Worm (Caenorhabditis elegans) whole organism, early embryonic: ENCODE results near the gene ZK84.4.
"Not testable (repeated sequence)": the region's sequence is repeated elsewhere in the genome, so short reads cannot be mapped to it uniquely, and the experiment has no call there.

Experiments
- B0310.2 ChIP-seq: sonication (generic microtip); optimal IDR thresholded peaks from 2 replicates; lab custom pipeline; 2016; ENCODE audit warnings: mild to moderate bottlenecking, missing genetic modification characterization, missing compliant biosample characterization
- F13C5.2 ChIP-seq: sonication (generic microtip); optimal IDR thresholded peaks from 2 replicates; lab custom pipeline; 2017; ENCODE audit warnings: mild to moderate bottlenecking, missing genetic modification characterization, inconsistent platforms, missing compliant biosample characterization
- aly-1 ChIP-seq: sonication (generic microtip); optimal IDR thresholded peaks from 2 replicates; lab custom pipeline; 2016; ENCODE audit warnings: missing genetic modification characterization, missing compliant biosample characterization
- ama-1 ChIP-seq: fragments of 150-350 bp; optimal IDR thresholded peaks from 2 replicates; lab custom pipeline; 2014
- ceh-13 ChIP-seq: fragments of 200-800 bp; sonication (Bioruptor generic); optimal IDR thresholded peaks from 2 replicates; lab custom pipeline; 2018; ENCODE audit warnings: mild to moderate bottlenecking, missing genetic modification characterization, missing compliant biosample characterization
- ceh-36 ChIP-seq: sonication (generic microtip); optimal IDR thresholded peaks from 2 replicates; lab custom pipeline; 2016; ENCODE audit warnings: missing genetic modification characterization, inconsistent platforms, missing compliant biosample characterization
- ets-7 ChIP-seq: sonication (generic microtip); optimal IDR thresholded peaks from 2 replicates; lab custom pipeline; 2016; ENCODE audit warnings: missing genotype, missing genetic modification characterization, missing compliant biosample characterization
- flt-1 ChIP-seq: fragments of 200-800 bp; sonication (Bioruptor generic); IDR thresholded peaks from 2 replicates; pipeline ENCODE4 v1.3.6; 2022; ENCODE audit warnings: missing genetic modification characterization, missing compliant biosample characterization
- hmbx-1 ChIP-seq: sonication (generic microtip); optimal IDR thresholded peaks from 2 replicates; lab custom pipeline; 2016; ENCODE audit warnings: mild to moderate bottlenecking, missing genetic modification characterization, missing compliant biosample characterization
- hmg-4 ChIP-seq: fragments of 200-800 bp; sonication (Bioruptor generic); optimal IDR thresholded peaks from 2 replicates; lab custom pipeline; 2018; ENCODE audit warnings: mild to moderate bottlenecking, missing genetic modification characterization, missing compliant biosample characterization
- hnd-1 ChIP-seq: sonication (generic microtip); optimal IDR thresholded peaks from 2 replicates; lab custom pipeline; 2016; ENCODE audit warnings: missing genetic modification characterization, missing compliant biosample characterization
- pes-1 ChIP-seq: fragments of 200-800 bp; sonication (Bioruptor generic); IDR thresholded peaks from 2 replicates; pipeline ENCODE4 v1.3.6; 2022; ENCODE audit warnings: missing genetic modification reagents, missing genetic modification characterization, missing compliant biosample characterization
- scrt-1 ChIP-seq: fragments of 200-800 bp; sonication (Bioruptor generic); IDR thresholded peaks from 2 replicates; pipeline ENCODE4 v1.3.6; 2022; ENCODE audit warnings: missing genetic modification characterization, missing compliant biosample characterization
- sea-1 ChIP-seq: fragments of 200-800 bp; sonication (Bioruptor generic); conservative IDR thresholded peaks from 2 replicates; pipeline ENCODE4 v1.3.6; 2022; ENCODE audit warnings: missing genetic modification characterization, missing compliant biosample characterization
- tbx-11 ChIP-seq: fragments of 200-800 bp; sonication (Bioruptor generic); IDR thresholded peaks from 2 replicates; pipeline ENCODE4 v1.3.6; 2022; ENCODE audit warnings: missing genetic modification characterization, missing compliant biosample characterization
- tbx-37 ChIP-seq: fragments of 200-800 bp; sonication (Bioruptor generic); conservative IDR thresholded peaks from 2 replicates; pipeline ENCODE4 v1.3.6; 2022; ENCODE audit warnings: missing genetic modification reagents, missing genetic modification characterization, missing compliant biosample characterization
- tra-4 ChIP-seq: sonication (generic microtip); optimal IDR thresholded peaks from 2 replicates; lab custom pipeline; 2017; ENCODE audit warnings: missing genetic modification characterization, missing compliant biosample characterization

ZK84.4 gene

ce11 chrII:6016410-6016809 lies 7.6 kb upstream of the ZK84.4 start, which contains the start of gene ZK84.5:
TSS of gene ZK84.5 (minus strand) at chrII:6016510.
- TF ChIP-seq B0310.2: no peak
- TF ChIP-seq ets-7 (tag; lab: Kevin White, UChicago): no peak
- no peak for TF ChIP-seq tbx-37 (GFP tag; lab: Robert Waterston, UW)
- no peak for TF ChIP-seq flt-1 (GFP tag; lab: Robert Waterston, UW)
- no peak for TF ChIP-seq sea-1 (GFP tag; lab: Robert Waterston, UW)
- TF ChIP-seq tra-4 (tag; lab: Kevin White, UChicago): no peak
- TF ChIP-seq aly-1: no peak
- no peak for TF ChIP-seq scrt-1 (GFP tag; lab: Robert Waterston, UW)
- TF ChIP-seq F13C5.2 (tag; lab: Kevin White, UChicago): no peak
- no peak for TF ChIP-seq hmbx-1 (tag; lab: Kevin White, UChicago)

DNA sequence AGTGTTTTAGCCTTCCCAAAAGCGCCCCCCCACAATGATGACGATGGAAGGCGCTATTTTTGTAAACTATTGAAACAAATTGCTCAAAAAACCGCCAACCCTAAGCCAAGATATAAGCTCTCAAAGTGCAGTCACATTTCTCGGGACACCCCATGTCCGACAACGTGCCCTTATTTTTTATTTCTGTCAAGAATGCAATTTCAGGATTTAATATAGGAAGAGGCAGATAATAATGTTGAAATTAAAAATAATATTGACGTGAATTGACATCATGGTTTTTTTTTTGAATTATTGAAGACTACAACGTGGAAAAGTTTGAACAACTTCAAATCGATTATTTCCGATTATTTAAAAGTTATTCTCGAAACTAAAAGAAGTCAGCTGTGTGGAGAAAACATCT lies 5.3 kb upstream of the ZK84.4 start, which contains the start of gene ZK84.2:
ZK84.2 (plus strand) TSS at position 301 of the 400 bp plus-strand sequence.
- TF ChIP-seq ets-7 (tag; lab: Kevin White, UChicago); tbx-37 (GFP tag; lab: Robert Waterston, UW); tra-4 (tag; lab: Kevin White, UChicago): not testable (repeated sequence)

DNA sequence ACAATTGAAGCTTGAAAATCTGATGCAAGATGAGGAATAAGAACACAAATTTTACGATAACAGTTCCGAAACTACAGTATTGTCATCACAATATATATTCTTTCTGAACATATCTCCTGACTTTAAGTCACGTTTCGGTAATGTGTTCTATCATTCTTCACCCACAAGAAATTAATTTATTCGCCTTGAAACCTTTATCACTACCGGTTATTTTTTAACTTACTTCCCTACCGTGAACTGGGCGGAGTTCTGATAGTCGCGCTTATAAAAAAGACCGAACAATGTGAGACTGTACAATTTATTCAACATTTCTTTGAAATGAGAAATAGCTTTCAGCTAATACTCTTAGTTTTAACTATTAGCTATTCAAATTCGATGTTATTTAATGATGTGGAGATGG lies 1.8 kb upstream of the ZK84.4 start, which contains the start of gene ins-20:
ins-20 (plus strand) TSS at position 301 of the 400 bp plus-strand sequence.
- TF ChIP-seq ama-1 (no peak), ceh-13 (GFP tag; lab: Kevin White, UChicago) (no peak)

DNA sequence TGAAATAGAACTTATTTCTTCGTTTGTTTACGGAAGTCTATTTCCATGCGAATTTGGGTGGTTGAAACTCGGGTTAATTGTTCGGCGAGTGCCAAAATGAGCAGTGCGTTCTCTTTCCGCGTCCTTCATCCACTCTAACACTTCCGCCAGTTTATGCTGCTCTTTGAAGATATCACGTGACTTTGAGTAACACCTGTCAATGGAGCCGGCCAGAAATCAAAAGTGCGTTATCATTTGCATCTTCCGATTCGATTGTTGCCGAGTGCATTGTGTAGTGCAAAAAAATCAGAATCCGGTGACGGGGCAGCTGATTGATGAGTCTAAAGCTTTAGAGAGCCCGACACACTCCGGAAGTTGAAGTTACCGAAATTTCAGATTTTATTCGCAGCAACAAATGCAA lies 7.8 kb downstream of the ZK84.4 start:
- TF ChIP-seq aly-1 (no peak), F13C5.2 (tag; lab: Kevin White, UChicago) (no peak), tbx-11 (GFP tag; lab: Robert Waterston, UW) (no peak)

DNA sequence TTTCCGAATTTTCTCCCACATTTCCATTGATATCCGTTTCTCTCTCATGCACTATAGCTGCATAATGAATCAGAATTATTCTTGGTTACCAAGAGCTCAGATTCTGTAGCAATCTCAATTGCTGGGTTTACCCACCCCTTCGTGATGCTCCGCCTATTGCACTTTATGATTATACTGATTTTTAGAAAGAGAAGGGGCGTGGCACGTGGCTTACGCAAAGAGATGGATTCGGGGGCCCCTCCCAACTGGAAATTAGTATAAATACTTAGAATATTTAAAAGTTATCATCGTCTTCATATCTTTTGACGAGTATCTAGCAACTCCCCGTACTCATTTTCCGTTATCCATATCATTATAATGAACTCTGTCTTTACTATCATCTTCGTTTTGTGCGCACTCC lies 8.7 kb downstream of the ZK84.4 start, which contains the start of gene ins-6:
ins-6 (plus strand) TSS at position 301 of the 400 bp plus-strand sequence.
- TF ChIP-seq hnd-1: no peak
- no peak for TF ChIP-seq ceh-13 (GFP tag; lab: Kevin White, UChicago)
- no peak for TF ChIP-seq tbx-37 (GFP tag; lab: Robert Waterston, UW)
- no peak for TF ChIP-seq pes-1 (GFP tag; lab: Robert Waterston, UW)
- no peak for TF ChIP-seq hmg-4 (GFP tag; lab: Kevin White, UChicago)
- TF ChIP-seq ama-1: no peak
- TF ChIP-seq flt-1 (GFP tag; lab: Robert Waterston, UW): no peak
- no peak for TF ChIP-seq aly-1
- TF ChIP-seq B0310.2: no peak
- no peak for TF ChIP-seq F13C5.2 (tag; lab: Kevin White, UChicago)
- no peak for TF ChIP-seq ceh-36 (tag; lab: Kevin White, UChicago)
- no peak for TF ChIP-seq hmbx-1 (tag; lab: Kevin White, UChicago)

DNA sequence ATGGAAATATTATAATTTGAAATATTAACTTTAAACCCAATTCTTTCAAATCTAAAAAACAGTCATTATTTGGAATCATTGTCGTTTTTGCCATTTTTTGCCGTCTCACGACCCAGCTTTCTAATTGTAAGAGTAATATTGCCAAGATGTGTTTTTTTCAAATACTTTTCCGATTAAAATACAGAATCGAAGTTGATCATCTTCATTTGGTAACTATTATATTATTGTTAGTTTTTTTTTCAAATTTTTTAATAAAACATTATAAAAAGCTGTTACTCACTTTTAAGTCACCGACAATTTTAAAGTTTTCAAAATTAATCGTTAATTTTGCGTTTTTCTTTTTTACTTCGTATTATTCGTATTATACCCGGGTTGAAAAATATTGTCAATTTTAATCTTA lies 11.5 kb downstream of the ZK84.4 start, which contains the start of gene ins-5:
ins-5 (plus strand) TSS at position 301 of the 400 bp plus-strand sequence.
- TF ChIP-seq ets-7 (tag; lab: Kevin White, UChicago) (no peak), hmbx-1 (tag; lab: Kevin White, UChicago) (no peak), flt-1 (GFP tag; lab: Robert Waterston, UW) (no peak), hmg-4 (GFP tag; lab: Kevin White, UChicago) (no peak), F13C5.2 (tag; lab: Kevin White, UChicago) (no peak), pes-1 (GFP tag; lab: Robert Waterston, UW) (no peak)

DNA sequence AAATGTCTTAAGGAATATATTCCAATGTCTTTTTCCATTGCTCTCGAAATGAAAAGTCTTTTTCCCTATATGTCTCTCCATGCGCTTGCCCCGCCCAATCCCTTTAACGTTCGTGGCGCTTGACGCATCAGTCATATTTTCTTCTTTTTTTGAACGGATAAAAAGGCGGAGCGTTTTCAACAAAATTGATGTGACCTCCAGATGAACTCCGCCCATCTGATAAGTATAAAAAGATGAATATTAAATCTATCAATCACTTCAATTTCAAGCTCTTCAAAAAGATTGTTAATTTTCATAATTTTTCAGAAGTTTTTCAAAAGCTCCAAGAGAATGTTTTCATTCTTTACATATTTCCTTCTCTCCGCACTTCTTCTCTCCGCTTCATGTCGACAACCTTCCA lies 12.7 kb downstream of the ZK84.4 start, which contains the start of gene ins-4:
ins-4 (plus strand) TSS at position 301 of the 400 bp plus-strand sequence.
- TF ChIP-seq F13C5.2 (tag; lab: Kevin White, UChicago) (no peak), ceh-13 (GFP tag; lab: Kevin White, UChicago) (no peak), ama-1 (no peak), tbx-37 (GFP tag; lab: Robert Waterston, UW) (no peak), sea-1 (GFP tag; lab: Robert Waterston, UW) (no peak), hmg-4 (GFP tag; lab: Kevin White, UChicago) (no peak), B0310.2 (no peak), hmbx-1 (tag; lab: Kevin White, UChicago) (no peak), flt-1 (GFP tag; lab: Robert Waterston, UW) (no peak), tbx-11 (GFP tag; lab: Robert Waterston, UW) (no peak), aly-1 (no peak), scrt-1 (GFP tag; lab: Robert Waterston, UW) (no peak)

DNA sequence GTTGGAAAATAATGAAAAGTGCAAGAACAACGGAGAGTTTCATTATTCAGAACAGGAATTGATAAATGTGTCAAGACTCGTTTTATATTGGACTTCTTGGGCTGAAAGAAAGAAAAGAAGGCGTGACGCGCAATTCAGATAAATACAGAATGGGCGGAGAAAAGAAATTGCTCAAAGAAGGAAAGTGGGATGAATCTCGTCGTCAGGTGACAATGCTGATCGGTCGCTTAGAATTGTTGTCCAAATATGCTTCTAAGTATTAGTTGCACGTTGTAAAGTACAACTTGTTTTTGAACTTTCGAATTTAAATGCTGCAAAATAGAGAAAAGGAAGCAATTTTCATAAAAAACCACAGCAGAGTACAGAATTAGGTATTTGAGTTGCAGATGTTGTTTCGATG lies 18.1 kb downstream of the ZK84.4 start, which contains the start of gene ins-3:
ins-3 (minus strand) TSS at position 101 of the 400 bp plus-strand sequence.
- no peak for TF ChIP-seq B0310.2
- TF ChIP-seq scrt-1 (GFP tag; lab: Robert Waterston, UW): no peak
- no peak for TF ChIP-seq flt-1 (GFP tag; lab: Robert Waterston, UW)
- TF ChIP-seq pes-1 (GFP tag; lab: Robert Waterston, UW): no peak

DNA sequence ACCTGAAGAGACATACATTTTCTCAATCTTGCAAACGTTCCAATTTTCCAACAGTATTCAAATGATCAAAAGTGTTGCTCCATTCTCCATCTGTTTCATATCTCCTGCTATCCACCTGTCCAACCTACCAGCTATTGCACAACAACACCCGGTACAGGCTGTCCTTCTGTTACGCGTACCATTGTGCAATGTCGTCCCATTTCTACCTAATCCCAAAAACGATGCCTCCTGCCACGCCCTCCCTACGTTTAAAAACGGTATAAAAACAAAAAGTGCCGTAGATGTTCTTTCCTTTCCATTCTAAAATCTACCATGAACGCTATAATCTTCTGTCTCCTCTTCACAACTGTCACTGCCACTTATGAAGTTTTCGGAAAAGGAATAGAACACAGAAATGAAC lies 20.6 kb downstream of the ZK84.4 start, which contains the start of gene ins-2:
ins-2 (plus strand) TSS at position 301 of the 400 bp plus-strand sequence.
- TF ChIP-seq tbx-11 (GFP tag; lab: Robert Waterston, UW): no peak
- TF ChIP-seq aly-1: no peak
- no peak for TF ChIP-seq scrt-1 (GFP tag; lab: Robert Waterston, UW)
- TF ChIP-seq hmg-4 (GFP tag; lab: Kevin White, UChicago): no peak
- TF ChIP-seq ama-1: no peak
- TF ChIP-seq ceh-13 (GFP tag; lab: Kevin White, UChicago): no peak
- TF ChIP-seq ets-7 (tag; lab: Kevin White, UChicago): no peak
- TF ChIP-seq hnd-1: no peak
